Worm (Caenorhabditis elegans) whole organism, L1 larva: ENCODE results near the gene srh-271.

Experiments used
- alr-1 ChIP-seq: fragments of 200-800 bp; sonication (Bioruptor generic); optimal IDR thresholded peaks from 2 replicates; lab custom pipeline; 2018; ENCODE audit warnings: borderline replicate concordance, mild to moderate bottlenecking, missing genetic modification characterization, missing compliant biosample characterization
- ceh-82 ChIP-seq, 3 experiments: fragments of 150-350 bp in 1 of 3; sonication (generic microtip) in 2 of 3; optimal IDR thresholded peaks; 2 replicates each; lab custom pipeline; 2014 to 2017; ENCODE audit warnings: missing biosample characterization in 3 of 3, missing genetic modification characterization in 3 of 3
- isw-1 ChIP-seq: fragments of 200-800 bp; sonication (Bioruptor generic); IDR thresholded peaks from 2 replicates; pipeline ENCODE4 v1.3.6; 2022; ENCODE audit warnings: missing genetic modification characterization, missing compliant biosample characterization
- lir-3 ChIP-seq: sonication (generic microtip); optimal IDR thresholded peaks from 2 replicates; lab custom pipeline; 2016; ENCODE audit warnings: mild to moderate bottlenecking, missing genetic modification characterization, moderate library complexity, missing compliant biosample characterization; ENCODE audit not compliant: poor library complexity
- mab-9 ChIP-seq: fragments of 200-800 bp; sonication (Bioruptor generic); IDR thresholded peaks from 2 replicates; pipeline ENCODE4 v1.3.6; 2022; ENCODE audit warnings: missing genetic modification reagents, missing genetic modification characterization, missing compliant biosample characterization
- nhr-237 ChIP-seq: fragments of 150-350 bp; optimal IDR thresholded peaks from 2 replicates; lab custom pipeline; 2014; ENCODE audit warnings: missing biosample characterization, missing genetic modification characterization
- nhr-90 ChIP-seq: sonication (generic microtip); optimal IDR thresholded peaks from 2 replicates; lab custom pipeline; 2016; ENCODE audit warnings: mild to moderate bottlenecking, missing genetic modification characterization, missing compliant biosample characterization; ENCODE audit not compliant: poor library complexity
- pag-3 ChIP-seq: sonication (generic microtip); optimal IDR thresholded peaks from 2 replicates; lab custom pipeline; 2017; ENCODE audit warnings: missing genetic modification characterization, mild to moderate bottlenecking, missing compliant biosample characterization, antibody characterized with exemption, borderline replicate concordance; ENCODE audit not compliant: insufficient read depth
- pqm-1 ChIP-seq: sonication (generic microtip); optimal IDR thresholded peaks from 3 replicates; lab custom pipeline; 2017; ENCODE audit warnings: missing biosample characterization, missing genetic modification characterization
- skn-1 ChIP-seq: fragments of 150-350 bp; optimal IDR thresholded peaks from 2 replicates; lab custom pipeline; 2014; ENCODE audit warnings: missing biosample characterization, missing genetic modification characterization
- snpc-4 ChIP-seq: fragments of 150-350 bp; optimal IDR thresholded peaks from 2 replicates; lab custom pipeline; 2014; ENCODE audit warnings: missing biosample characterization, missing genetic modification characterization
- unc-62 ChIP-seq: fragments of 150-350 bp; optimal IDR thresholded peaks from 2 replicates; lab custom pipeline; 2014; ENCODE audit warnings: missing biosample characterization, missing genetic modification reagents, missing genetic modification characterization
- zip-4 ChIP-seq: fragments of 200-800 bp; sonication (Bioruptor generic); optimal IDR thresholded peaks from 2 replicates; lab custom pipeline; 2018; ENCODE audit warnings: mild to moderate bottlenecking, missing genetic modification characterization, moderate library complexity, missing compliant biosample characterization

- TF ChIP-seq snpc-4 (tag; lab: Kevin White, UChicago) (no peak), unc-62 (no peak), pqm-1 (tag; lab: Kevin White, UChicago) (no peak), pag-3 (tag; lab: Kevin White, UChicago) (no peak), nhr-237 (tag; lab: Kevin White, UChicago) (no peak), alr-1 (tag; lab: Kevin White, UChicago) (no peak), skn-1 (tag; lab: Kevin White, UChicago) (no peak), isw-1 (GFP tag; lab: Robert Waterston, UW) (no peak), nhr-90 (tag; lab: Kevin White, UChicago) (no peak), mab-9 (GFP tag; lab: Robert Waterston, UW) (no peak), zip-4 (GFP tag; lab: Kevin White, UChicago) (no peak), lir-3 (tag; lab: Kevin White, UChicago) (no peak), ceh-82 (tag; optimal IDR thresholded peaks at IDR 0.05; lab: Kevin White, UChicago) (no peak)
Observed at ce11 chrV:2617499-2617898, 4.3 kb downstream of the srh-271 start.
